Worm (Caenorhabditis elegans): ENCODE results near the gene H10D18.1.

The H10D18.1 gene

DNA sequence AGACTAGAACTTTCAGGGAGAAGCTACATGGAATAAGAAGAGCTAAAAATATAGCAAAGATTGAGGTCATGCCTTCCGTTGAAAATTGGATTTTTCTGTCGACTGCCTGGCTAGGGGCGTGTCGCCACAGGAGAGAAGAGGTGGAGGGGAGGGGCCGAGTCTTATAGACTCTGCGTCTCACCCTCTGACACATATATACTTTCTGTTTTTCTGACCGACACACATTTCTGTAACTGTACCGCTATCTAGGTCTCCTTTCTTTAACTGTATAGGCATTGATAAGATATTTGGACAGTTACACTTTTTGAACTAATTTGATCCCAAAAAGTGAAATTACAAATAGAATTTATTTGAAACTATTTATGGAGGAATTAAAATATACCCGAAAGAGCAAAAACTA lies 26.4 kb downstream of the H10D18.1 start:
- no peak for TF ChIP-seq cog-1 (tag; optimal IDR thresholded peaks at IDR 0.05)
- TF ChIP-seq ref-1 (GFP tag; conservative IDR thresholded peaks at IDR 0.05), result no peak
- TF ChIP-seq ztf-29 (GFP tag; IDR thresholded peaks at IDR 0.05), result no peak
- no peak for TF ChIP-seq klf-2 (GFP tag; conservative IDR thresholded peaks at IDR 0.05)

DNA sequence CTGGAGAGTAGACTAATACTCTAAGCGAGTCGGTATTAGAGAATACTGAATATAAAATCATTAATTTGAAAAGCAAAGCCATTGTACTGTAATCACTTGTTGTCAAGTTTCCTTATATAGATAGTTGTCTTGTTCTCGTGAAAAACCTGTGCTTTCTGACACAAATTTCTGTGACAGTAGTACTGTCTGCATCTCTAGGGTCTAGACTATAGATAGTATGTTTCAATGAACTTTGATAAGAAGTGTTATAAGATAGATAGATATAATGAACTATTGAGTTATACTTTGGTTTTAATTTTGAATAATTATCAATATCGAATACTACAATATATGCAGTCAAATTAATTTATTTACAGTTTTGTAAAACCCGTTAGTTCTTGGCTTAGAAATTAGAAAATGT lies 28.9 kb downstream of the H10D18.1 start, which contains the start of gene ugt-32:
TSS of gene ugt-32 (minus strand) at position 82 of the 400 bp plus-strand sequence.
- TF ChIP-seq cog-1 (tag; optimal IDR thresholded peaks at IDR 0.05) (no peak), klf-2 (GFP tag; conservative IDR thresholded peaks at IDR 0.05) (no peak), med-1 (GFP tag; optimal IDR thresholded peaks at IDR 0.05; ENCODE audit: insufficient read depth) (no peak), tab-1 (GFP tag; IDR thresholded peaks at IDR 0.05) (no peak), ztf-23 (GFP tag; IDR thresholded peaks at IDR 0.05) (no peak), T22C8.4 (GFP tag; IDR thresholded peaks at IDR 0.05) (no peak), ref-1 (GFP tag; conservative IDR thresholded peaks at IDR 0.05) (no peak), flt-1 (GFP tag; IDR thresholded peaks at IDR 0.05) (no peak), ztf-29 (GFP tag; IDR thresholded peaks at IDR 0.05) (no peak)

DNA sequence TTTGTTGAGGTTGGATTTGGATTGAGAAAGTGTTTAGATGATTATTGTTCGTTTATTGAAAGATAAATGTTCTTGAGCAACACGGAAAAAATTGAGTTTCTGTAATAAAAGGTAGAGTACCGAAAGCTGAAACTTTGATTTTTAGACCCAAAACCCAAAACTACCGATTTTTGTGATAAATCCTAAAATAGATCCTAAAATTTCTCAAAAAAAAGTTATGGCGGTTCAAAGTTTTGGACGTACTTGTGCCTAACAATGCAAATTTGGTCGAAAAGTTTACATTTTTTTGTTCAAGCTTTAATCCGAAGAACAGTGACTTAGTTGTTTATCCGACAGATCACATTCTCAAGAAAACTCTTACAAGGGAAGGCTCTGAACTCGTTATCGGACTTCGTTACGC lies 32.3 kb downstream of the H10D18.1 start, which contains the start of gene nhr-185:
TSS of gene nhr-185 (minus strand) at position 101 of the 400 bp plus-strand sequence.
- TF ChIP-seq tab-1 (GFP tag; IDR thresholded peaks at IDR 0.05) (no peak), ztf-29 (GFP tag; IDR thresholded peaks at IDR 0.05) (no peak), ref-1 (GFP tag; conservative IDR thresholded peaks at IDR 0.05) (no peak), T22C8.4 (GFP tag; IDR thresholded peaks at IDR 0.05) (no peak), med-1 (GFP tag; optimal IDR thresholded peaks at IDR 0.05; ENCODE audit: insufficient read depth) (no peak), cog-1 (tag; optimal IDR thresholded peaks at IDR 0.05) (no peak), flt-1 (GFP tag; IDR thresholded peaks at IDR 0.05) (no peak), ztf-23 (GFP tag; IDR thresholded peaks at IDR 0.05) (no peak), klf-2 (GFP tag; conservative IDR thresholded peaks at IDR 0.05) (no peak)

DNA sequence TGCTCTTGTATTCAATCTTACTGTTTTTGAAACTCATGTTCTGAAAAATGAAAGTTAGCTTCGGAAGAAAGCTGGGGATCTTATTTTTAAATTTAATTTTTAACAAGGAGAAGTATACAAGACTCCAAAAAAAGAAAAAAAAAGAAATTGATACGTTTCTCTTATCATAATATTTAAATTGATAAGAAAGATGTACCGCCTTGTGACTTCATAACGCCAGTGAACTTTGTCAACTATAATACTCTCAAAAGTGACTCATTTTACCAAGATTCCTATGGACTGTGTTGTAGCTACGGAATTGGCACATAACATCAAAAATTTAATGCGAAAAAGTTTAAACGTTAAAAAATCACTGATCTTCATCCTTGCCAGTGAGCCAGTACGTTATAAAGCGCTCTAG lies 36.7 kb downstream of the H10D18.1 start:
- TF ChIP-seq ztf-23 (GFP tag; IDR thresholded peaks at IDR 0.05) (no peak), tab-1 (GFP tag; IDR thresholded peaks at IDR 0.05) (no peak)

- TF ChIP-seq med-1 (GFP tag; optimal IDR thresholded peaks at IDR 0.05; ENCODE audit: insufficient read depth), result no peak
- no peak for TF ChIP-seq ztf-29 (GFP tag; IDR thresholded peaks at IDR 0.05)
- no peak for TF ChIP-seq klf-2 (GFP tag; conservative IDR thresholded peaks at IDR 0.05)
- TF ChIP-seq tab-1 (GFP tag; IDR thresholded peaks at IDR 0.05), result no peak
- TF ChIP-seq T22C8.4 (GFP tag; IDR thresholded peaks at IDR 0.05), result no peak
- TF ChIP-seq flt-1 (GFP tag; IDR thresholded peaks at IDR 0.05), result no peak
- no peak for TF ChIP-seq cog-1 (tag; optimal IDR thresholded peaks at IDR 0.05)
- TF ChIP-seq ztf-23 (GFP tag; IDR thresholded peaks at IDR 0.05), result no peak
- no peak for TF ChIP-seq ref-1 (GFP tag; conservative IDR thresholded peaks at IDR 0.05)
Measured at ce11 chrV:3854847-3855246, 39.8 kb downstream of the H10D18.1 start, which contains the start of gene nhr-186. Gene nhr-186 (minus strand): TSS chrV:3854947.

ce11 chrV:3855916-3856315 lies 40.9 kb downstream of the H10D18.1 start:
- no peak for TF ChIP-seq cog-1 (tag; optimal IDR thresholded peaks at IDR 0.05)
- TF ChIP-seq T22C8.4 (GFP tag; IDR thresholded peaks at IDR 0.05), result no peak
- TF ChIP-seq med-1 (GFP tag; optimal IDR thresholded peaks at IDR 0.05; ENCODE audit: insufficient read depth), result no peak
- no peak for TF ChIP-seq klf-2 (GFP tag; conservative IDR thresholded peaks at IDR 0.05)
- no peak for TF ChIP-seq flt-1 (GFP tag; IDR thresholded peaks at IDR 0.05)
- TF ChIP-seq ztf-29 (GFP tag; IDR thresholded peaks at IDR 0.05), result no peak
- no peak for TF ChIP-seq ref-1 (GFP tag; conservative IDR thresholded peaks at IDR 0.05)
- TF ChIP-seq tab-1 (GFP tag; IDR thresholded peaks at IDR 0.05), result no peak
- TF ChIP-seq ztf-23 (GFP tag; IDR thresholded peaks at IDR 0.05), result no peak

DNA sequence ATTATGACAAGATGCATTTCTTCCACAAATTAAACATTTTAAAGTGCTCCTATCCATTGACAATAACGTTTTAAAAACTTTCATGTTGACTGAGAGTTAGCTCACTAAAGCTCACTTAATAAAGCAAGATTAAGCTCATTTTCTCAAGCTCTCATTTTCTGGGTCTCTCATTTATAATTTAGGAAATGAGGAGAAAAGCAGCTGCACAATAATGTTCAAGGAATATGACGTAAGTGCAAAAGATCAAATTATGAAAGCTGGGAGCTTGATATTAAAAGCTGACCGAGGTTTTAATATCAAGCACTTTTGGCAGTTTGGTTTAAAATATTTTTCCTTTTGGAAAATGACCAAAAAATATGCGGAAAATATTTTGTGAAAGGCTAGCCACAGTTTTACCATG lies 42.8 kb downstream of the H10D18.1 start, which contains the start of gene nhr-188:
TSS of gene nhr-188 (minus strand) at position 84 of the 400 bp plus-strand sequence.
- TF ChIP-seq flt-1 (GFP tag; IDR thresholded peaks at IDR 0.05) (no peak), ref-1 (GFP tag; conservative IDR thresholded peaks at IDR 0.05) (no peak), ztf-23 (GFP tag; IDR thresholded peaks at IDR 0.05) (no peak), med-1 (GFP tag; optimal IDR thresholded peaks at IDR 0.05; ENCODE audit: insufficient read depth) (no peak)

ce11 chrV:3860123-3860522 lies 45.1 kb downstream of the H10D18.1 start, which contains the start of gene nhr-189:
Gene nhr-189 (minus strand): TSS chrV:3860243.
- TF ChIP-seq ztf-29 (GFP tag; IDR thresholded peaks at IDR 0.05), result no peak
- no peak for TF ChIP-seq flt-1 (GFP tag; IDR thresholded peaks at IDR 0.05)
- no peak for TF ChIP-seq cog-1 (tag; optimal IDR thresholded peaks at IDR 0.05)
- TF ChIP-seq ztf-23 (GFP tag; IDR thresholded peaks at IDR 0.05), result no peak
- TF ChIP-seq T22C8.4 (GFP tag; IDR thresholded peaks at IDR 0.05), result no peak
- no peak for TF ChIP-seq med-1 (GFP tag; optimal IDR thresholded peaks at IDR 0.05; ENCODE audit: insufficient read depth)
- no peak for TF ChIP-seq klf-2 (GFP tag; conservative IDR thresholded peaks at IDR 0.05)
- no peak for TF ChIP-seq tab-1 (GFP tag; IDR thresholded peaks at IDR 0.05)
- no peak for TF ChIP-seq ref-1 (GFP tag; conservative IDR thresholded peaks at IDR 0.05)

- TF ChIP-seq klf-2 (GFP tag; conservative IDR thresholded peaks at IDR 0.05) (no peak), ref-1 (GFP tag; conservative IDR thresholded peaks at IDR 0.05) (no peak), cog-1 (tag; optimal IDR thresholded peaks at IDR 0.05) (no peak), flt-1 (GFP tag; IDR thresholded peaks at IDR 0.05) (no peak), ztf-29 (GFP tag; IDR thresholded peaks at IDR 0.05) (no peak), ztf-23 (GFP tag; IDR thresholded peaks at IDR 0.05) (no peak), med-1 (GFP tag; optimal IDR thresholded peaks at IDR 0.05; ENCODE audit: insufficient read depth) (no peak), tab-1 (GFP tag; IDR thresholded peaks at IDR 0.05) (no peak), T22C8.4 (GFP tag; IDR thresholded peaks at IDR 0.05) (no peak)
Measured at ce11 chrV:3862851-3863250, 47.8 kb downstream of the H10D18.1 start, which contains the start of gene nhr-187. Gene nhr-187 (minus strand): TSS chrV:3862951.

DNA sequence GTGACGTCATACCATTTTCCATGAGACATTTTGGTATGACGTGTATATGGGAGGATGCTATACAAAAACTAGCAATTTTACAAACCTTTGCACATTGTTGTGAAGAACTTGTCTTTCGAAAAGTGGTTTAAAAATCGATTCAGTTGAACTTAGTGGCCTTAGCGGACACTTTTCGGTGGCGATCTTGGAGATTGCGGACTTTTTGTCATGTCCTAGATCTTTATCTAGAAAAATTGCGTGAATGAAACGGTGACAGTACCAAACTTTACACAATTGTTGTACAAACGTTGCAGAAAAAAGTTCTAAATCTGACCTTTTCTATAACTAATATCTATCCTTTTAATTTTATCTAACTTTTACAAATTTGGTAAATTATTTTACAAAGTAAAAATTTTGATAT lies 50.3 kb downstream of the H10D18.1 start:
- TF ChIP-seq flt-1 (GFP tag; IDR thresholded peaks at IDR 0.05), result no peak
- TF ChIP-seq med-1 (GFP tag; optimal IDR thresholded peaks at IDR 0.05; ENCODE audit: insufficient read depth), result no peak
